Worm (Caenorhabditis elegans) whole organism, L4/young adult: ENCODE results near the gene thn-4.

ENCODE experiments used
- W03F9.2 ChIP-seq: fragments of 150-350 bp; optimal IDR thresholded peaks from 2 replicates; lab custom pipeline; 2014; ENCODE audit warnings: missing biosample characterization, missing genetic modification characterization
- dao-5 ChIP-seq: sonication (generic microtip); optimal IDR thresholded peaks from 2 replicates; lab custom pipeline; 2016; ENCODE audit warnings: missing genotype, missing genetic modification characterization, moderate library complexity, missing compliant biosample characterization
- him-1 ChIP-seq: sonication (generic microtip); optimal IDR thresholded peaks from 2 replicates; lab custom pipeline; 2016; ENCODE audit warnings: missing genotype, missing genetic modification reagents, missing genetic modification characterization, missing compliant biosample characterization

The thn-4 gene

ce11 chrV:16842941-16843340 lies 28.3 kb downstream of the thn-4 start, which contains the start of gene clec-25:
Gene clec-25, plus strand, starts transcription at chrV:16843241.
- no peak for TF ChIP-seq W03F9.2 (tag; lab: Kevin White, UChicago)
- no peak for TF ChIP-seq dao-5 (tag; lab: Kevin White, UChicago)
- no peak for TF ChIP-seq him-1 (tag; lab: Kevin White, UChicago)

DNA sequence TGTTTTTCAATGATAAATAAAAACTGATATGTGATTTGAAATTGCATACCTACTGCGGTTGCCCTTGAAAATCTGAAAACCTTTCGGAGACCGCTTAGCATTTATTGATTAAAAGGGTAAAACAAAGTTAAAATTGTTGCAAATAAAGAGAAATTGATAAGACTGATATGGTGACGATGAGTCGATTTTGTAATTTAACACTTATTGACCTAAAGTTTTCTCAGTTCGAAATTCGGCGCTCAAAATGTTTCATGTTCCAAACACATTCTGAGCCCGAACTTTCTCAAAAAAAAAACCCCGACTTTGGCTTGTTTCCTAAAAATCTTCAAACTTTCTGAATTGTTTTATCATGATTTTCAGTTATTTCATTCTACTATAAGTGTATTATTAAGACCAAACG lies 30.3 kb downstream of the thn-4 start, which contains the start of gene clec-40:
TSS of gene clec-40 (minus strand) at position 101 of the 400 bp plus-strand sequence.
- TF ChIP-seq him-1 (tag; lab: Kevin White, UChicago), result no peak
- no peak for TF ChIP-seq W03F9.2 (tag; lab: Kevin White, UChicago)
- TF ChIP-seq dao-5 (tag; lab: Kevin White, UChicago), result no peak

- TF ChIP-seq W03F9.2 (tag; lab: Kevin White, UChicago), result no peak
- no peak for TF ChIP-seq dao-5 (tag; lab: Kevin White, UChicago)
- TF ChIP-seq him-1 (tag; lab: Kevin White, UChicago), result no peak
Measured at ce11 chrV:16840283-16840682, 31.0 kb downstream of the thn-4 start.

- TF ChIP-seq him-1 (tag; lab: Kevin White, UChicago) (no peak), dao-5 (tag; lab: Kevin White, UChicago) (no peak), W03F9.2 (tag; lab: Kevin White, UChicago) (no peak)
Measured at ce11 chrV:16838435-16838834, 32.9 kb downstream of the thn-4 start.

DNA sequence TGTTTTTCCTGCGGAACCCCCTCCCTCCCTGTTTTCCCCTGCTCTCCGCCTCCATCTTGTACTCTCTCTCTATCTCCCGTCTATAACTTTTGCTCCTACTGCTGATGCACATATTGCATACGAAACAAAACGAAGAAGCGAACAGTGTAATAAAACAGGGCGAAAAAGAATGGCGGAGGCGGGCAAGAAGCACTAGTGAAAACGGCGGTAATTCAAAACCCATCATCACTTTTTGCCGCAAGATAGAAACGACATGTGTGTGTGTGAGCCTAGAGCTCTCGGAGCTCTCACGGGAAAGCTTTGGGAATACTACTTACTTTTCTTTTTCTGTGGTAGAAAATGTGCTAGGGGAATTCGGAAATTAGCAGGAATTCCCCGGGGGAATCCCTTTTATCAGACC lies 35.2 kb downstream of the thn-4 start:
- TF ChIP-seq him-1 (tag; lab: Kevin White, UChicago) (no peak), dao-5 (tag; lab: Kevin White, UChicago) (no peak), W03F9.2 (tag; lab: Kevin White, UChicago) (no peak)

DNA sequence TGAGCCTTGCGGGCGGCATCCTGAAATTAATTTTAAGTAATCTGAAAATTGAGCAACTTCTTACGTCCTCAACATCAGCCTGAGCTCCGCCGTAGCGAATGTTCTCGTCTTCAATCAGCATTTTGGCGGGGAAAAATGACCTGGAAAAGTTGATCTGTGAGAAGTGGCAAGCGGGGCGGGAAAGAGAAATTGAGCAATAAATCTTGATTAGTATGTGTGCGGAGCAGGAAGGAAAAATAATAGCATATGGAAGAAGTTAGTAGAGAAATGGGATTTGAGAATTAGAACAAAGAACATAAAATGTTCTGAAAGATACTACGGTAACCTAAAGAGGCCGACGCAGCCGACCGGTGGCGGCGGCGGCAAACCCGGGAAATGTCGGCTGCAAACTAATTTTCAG lies 36.3 kb downstream of the thn-4 start, which contains the start of gene tni-3:
TSS of gene tni-3 (minus strand) at position 140 of the 400 bp plus-strand sequence.
- no peak for TF ChIP-seq dao-5 (tag; lab: Kevin White, UChicago)
- no peak for TF ChIP-seq him-1 (tag; lab: Kevin White, UChicago)

DNA sequence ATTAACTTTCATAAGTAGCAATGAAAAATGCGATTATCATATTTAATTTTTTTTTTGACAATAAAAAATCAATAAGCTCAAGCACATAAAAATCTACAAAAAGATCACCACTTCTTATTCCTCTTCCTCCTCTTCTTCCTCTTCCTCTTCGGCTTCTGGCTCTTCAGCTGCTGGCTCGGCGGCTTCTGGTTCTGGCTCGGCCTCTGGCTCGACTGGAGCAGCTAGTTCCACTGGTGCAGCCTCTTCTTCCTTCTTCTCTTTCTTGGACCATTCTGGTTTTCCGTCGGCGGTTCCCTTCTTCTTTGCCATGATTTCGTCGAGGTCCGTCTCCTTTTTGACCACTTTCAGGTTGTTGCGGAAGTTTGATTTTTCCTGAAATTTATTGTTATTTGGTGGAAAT lies 37.6 kb downstream of the thn-4 start:
- no peak for TF ChIP-seq dao-5 (tag; lab: Kevin White, UChicago)
- no peak for TF ChIP-seq him-1 (tag; lab: Kevin White, UChicago)
- TF ChIP-seq W03F9.2 (tag; lab: Kevin White, UChicago), result no peak

DNA sequence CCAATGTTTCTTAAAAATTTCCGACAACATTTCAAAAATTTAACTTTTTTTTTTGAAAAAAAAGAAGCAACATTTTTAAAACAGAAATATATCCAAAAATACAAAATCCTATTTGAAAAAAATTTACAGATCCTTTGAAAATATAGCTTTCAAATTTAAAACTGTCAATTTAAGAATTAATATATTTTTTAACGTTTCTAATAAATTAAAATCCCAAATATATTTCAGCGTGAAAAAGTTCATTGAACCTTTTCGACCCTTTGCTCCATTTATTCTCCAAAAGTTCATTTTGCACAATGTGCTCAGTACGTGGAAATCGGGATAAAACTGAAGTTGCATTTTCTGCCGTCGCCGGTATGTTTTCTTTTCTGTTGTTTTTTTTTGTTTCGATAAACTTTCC lies 38.4 kb downstream of the thn-4 start, which contains the start of gene phy-3:
TSS of gene phy-3 (plus strand) at position 301 of the 400 bp plus-strand sequence.
- no peak for TF ChIP-seq him-1 (tag; lab: Kevin White, UChicago)
- no peak for TF ChIP-seq dao-5 (tag; lab: Kevin White, UChicago)
- no peak for TF ChIP-seq W03F9.2 (tag; lab: Kevin White, UChicago)

ce11 chrV:16831921-16832320 lies 39.4 kb downstream of the thn-4 start, which contains the start of gene srh-215:
Gene srh-215, minus strand, starts transcription at chrV:16832021.
- TF ChIP-seq dao-5 (tag; lab: Kevin White, UChicago), result no peak
- TF ChIP-seq W03F9.2 (tag; lab: Kevin White, UChicago), result no peak
- no peak for TF ChIP-seq him-1 (tag; lab: Kevin White, UChicago)

- TF ChIP-seq him-1 (tag; lab: Kevin White, UChicago) (no peak), W03F9.2 (tag; lab: Kevin White, UChicago) (no peak), dao-5 (tag; lab: Kevin White, UChicago) (no peak)
Measured at ce11 chrV:16831310-16831709, 40.0 kb downstream of the thn-4 start.

ce11 chrV:16829396-16829795 lies 41.9 kb downstream of the thn-4 start, which contains the start of gene srh-214:
Gene srh-214, minus strand, starts transcription at chrV:16829755.
- no peak for TF ChIP-seq him-1 (tag; lab: Kevin White, UChicago)
- TF ChIP-seq dao-5 (tag; lab: Kevin White, UChicago), result no peak
- no peak for TF ChIP-seq W03F9.2 (tag; lab: Kevin White, UChicago)

DNA sequence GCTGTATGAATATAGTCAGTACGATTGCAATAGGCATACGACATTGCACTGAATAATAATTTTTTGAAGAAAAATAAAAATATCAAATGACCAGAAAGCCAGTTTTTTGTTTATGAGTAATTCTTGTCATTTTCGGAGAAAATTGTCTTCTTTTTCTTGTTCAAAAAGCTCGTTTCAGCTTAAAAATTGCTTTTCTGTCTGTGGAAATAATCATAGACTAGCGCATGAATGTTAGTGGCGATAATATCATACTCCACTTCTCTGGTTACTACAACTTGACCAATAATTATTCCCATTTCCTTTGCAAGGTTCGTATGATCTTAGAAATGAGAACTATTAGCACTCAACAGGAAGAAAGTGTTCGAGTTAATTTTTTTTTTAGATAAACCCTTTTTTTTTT lies 43.8 kb downstream of the thn-4 start, which contains the start of gene srh-216:
TSS of gene srh-216 (minus strand) at position 101 of the 400 bp plus-strand sequence.
- TF ChIP-seq him-1 (tag; lab: Kevin White, UChicago), result no peak
- no peak for TF ChIP-seq dao-5 (tag; lab: Kevin White, UChicago)
- no peak for TF ChIP-seq W03F9.2 (tag; lab: Kevin White, UChicago)

- no peak for TF ChIP-seq dao-5 (tag; lab: Kevin White, UChicago)
- TF ChIP-seq him-1 (tag; lab: Kevin White, UChicago), result no peak
- no peak for TF ChIP-seq W03F9.2 (tag; lab: Kevin White, UChicago)
Measured at ce11 chrV:16821270-16821737, 50.0 kb downstream of the thn-4 start, which contains the start of gene T20B3.14. Gene T20B3.14, minus strand, starts transcription at chrV:16821320.
